Fruit fly (Drosophila melanogaster) whole organism, prepupa: ENCODE data around the gene CG1317.

Experiments used
- CG11762 ChIP-seq: fragments of 200-800 bp; sonication (Bioruptor generic); optimal IDR thresholded peaks from 3 replicates; lab custom pipeline; 2016; ENCODE audit warnings: missing biosample characterization, missing genetic modification characterization; ENCODE audit not compliant: insufficient read depth
- CG16779 ChIP-seq: fragments of 200-800 bp; sonication (Bioruptor generic); optimal IDR thresholded peaks from 3 replicates; lab custom pipeline; 2017; ENCODE audit warnings: missing biosample characterization, mild to moderate bottlenecking, missing genetic modification characterization
- CG8632 ChIP-seq: fragments of 200-800 bp; sonication (Bioruptor generic); optimal IDR thresholded peaks from 3 replicates; lab custom pipeline; 2016; ENCODE audit warnings: missing biosample characterization, missing genetic modification characterization
- Met ChIP-seq: fragments of 200-800 bp; sonication (Bioruptor generic); optimal IDR thresholded peaks from 3 replicates; lab custom pipeline; 2016; ENCODE audit warnings: missing biosample characterization, missing genetic modification characterization
- esn ChIP-seq: fragments of 200-800 bp; sonication (Bioruptor generic); optimal IDR thresholded peaks from 2 replicates; lab custom pipeline; 2016; ENCODE audit warnings: missing biosample characterization, mild to moderate bottlenecking, missing genetic modification characterization, moderate library complexity

DNA sequence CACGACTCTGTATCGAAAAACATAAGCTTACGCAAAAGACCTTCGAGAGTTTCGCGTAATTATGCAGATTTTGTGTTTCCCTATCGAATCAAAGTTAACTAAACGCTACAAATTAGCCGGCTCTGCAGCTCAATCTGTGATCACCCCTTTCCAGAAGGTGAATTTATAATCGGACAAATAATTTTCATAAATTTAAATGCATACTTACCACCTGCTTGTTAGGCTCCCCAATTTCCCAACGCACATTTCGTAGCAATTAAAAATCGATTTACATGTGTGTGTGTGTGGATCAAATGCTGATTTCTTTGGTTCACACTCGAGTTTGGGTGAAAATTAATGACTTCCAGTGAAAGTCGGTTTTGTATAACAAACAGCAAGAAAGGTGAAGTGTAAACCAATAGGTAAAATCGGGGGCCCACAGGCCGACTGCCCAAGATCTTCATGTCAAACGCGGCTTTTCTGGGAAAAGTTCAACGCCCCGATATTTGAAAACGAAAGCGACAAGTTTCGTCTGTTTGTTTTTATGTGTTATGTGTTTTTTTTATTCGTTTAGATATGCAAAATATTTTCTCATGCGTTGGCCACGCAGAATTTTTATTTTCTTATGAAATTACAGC is 25.9 kb upstream of the CG1317 start:
- TF ChIP-seq CG16779 (tag; lab: Kevin White, UChicago), result no peak
- no peak for TF ChIP-seq CG11762 (GFP tag; lab: Kevin White, UChicago)
- TF ChIP-seq CG8632 (GFP tag; lab: Kevin White, UChicago), result no peak
- TF ChIP-seq esn (GFP tag; lab: Kevin White, UChicago), result no peak
- no peak for TF ChIP-seq Met (GFP tag; lab: Kevin White, UChicago)
